Worm (Caenorhabditis elegans) whole organism, L4 larva: ENCODE data around the gene ssq-4.
A peak's percentile ranks its signal among the peaks of the same experiment; 100 is the strongest.

ENCODE experiments used
- D1046.2 ChIP-seq: fragments of 200-800 bp; sonication (Bioruptor generic); IDR thresholded peaks from 2 replicates; pipeline ENCODE4 v1.3.6; 2022; ENCODE audit warnings: missing genetic modification characterization, missing compliant biosample characterization
- F10B5.3 ChIP-seq: sonication (generic microtip); optimal IDR thresholded peaks from 2 replicates; lab custom pipeline; 2016; ENCODE audit warnings: mild to moderate bottlenecking, missing genetic modification characterization, missing compliant biosample characterization
- F26F4.8 ChIP-seq: fragments of 200-800 bp; sonication (Bioruptor generic); conservative IDR thresholded peaks from 2 replicates; pipeline ENCODE4 v1.3.6; 2022; ENCODE audit warnings: missing genetic modification characterization, missing compliant biosample characterization
- F44E2.7 ChIP-seq: fragments of 200-800 bp; sonication (Bioruptor generic); IDR thresholded peaks from 2 replicates; pipeline ENCODE4 v2.1.2; 2022; ENCODE audit warnings: missing genetic modification characterization, missing compliant biosample characterization
- F49E8.2 ChIP-seq: sonication (generic microtip); optimal IDR thresholded peaks from 2 replicates; lab custom pipeline; 2016; ENCODE audit warnings: missing compliant biosample characterization, mild to moderate bottlenecking, missing genetic modification characterization, borderline replicate concordance
- T20F7.1 ChIP-seq: fragments of 200-800 bp; sonication (Bioruptor generic); optimal IDR thresholded peaks from 2 replicates; lab custom pipeline; 2018; ENCODE audit warnings: mild to moderate bottlenecking, missing genetic modification characterization, missing compliant biosample characterization
- T26A8.4 ChIP-seq: fragments of 200-800 bp; sonication (Bioruptor generic); IDR thresholded peaks from 2 replicates; pipeline ENCODE4 v1.3.6; 2022; ENCODE audit warnings: missing genetic modification characterization, missing compliant biosample characterization
- Y105C5A.15 ChIP-seq: fragments of 200-800 bp; sonication (Bioruptor generic); IDR thresholded peaks from 2 replicates; pipeline ENCODE4 v1.3.6; 2022; ENCODE audit warnings: missing genetic modification characterization, missing compliant biosample characterization
- Y48G9A.11 ChIP-seq: fragments of 200-800 bp; sonication (Bioruptor generic); IDR thresholded peaks from 2 replicates; pipeline ENCODE4 v1.3.6; 2022; ENCODE audit warnings: missing genetic modification reagents, missing genetic modification characterization, missing compliant biosample characterization
- aha-1 ChIP-seq: fragments of 150-350 bp; peaks from one replicate; lab custom pipeline; 2014; ENCODE audit warnings: missing biosample characterization, missing genetic modification characterization
- arid-1 ChIP-seq: fragments of 200-800 bp; sonication (Bioruptor generic); conservative IDR thresholded peaks from 2 replicates; pipeline ENCODE4 v1.3.6; 2022; ENCODE audit warnings: missing genetic modification reagents, missing genetic modification characterization, missing compliant biosample characterization
- ceh-20 ChIP-seq: fragments of 200-800 bp; sonication (Bioruptor generic); IDR thresholded peaks from 2 replicates; pipeline ENCODE4 v1.3.6; 2022; ENCODE audit warnings: missing genetic modification reagents, missing genetic modification characterization, missing compliant biosample characterization
- ceh-44 ChIP-seq: fragments of 200-800 bp; sonication (Bioruptor generic); IDR thresholded peaks from 2 replicates; pipeline ENCODE4 v1.3.6; 2022; ENCODE audit warnings: missing genetic modification reagents, missing genetic modification characterization, missing compliant biosample characterization
- ceh-82 ChIP-seq: sonication (generic microtip); optimal IDR thresholded peaks from 2 replicates; lab custom pipeline; 2017; ENCODE audit warnings: missing biosample characterization, missing genetic modification characterization
- ces-1 ChIP-seq: fragments of 150-350 bp; sonication (generic microtip); optimal IDR thresholded peaks from 4 replicates; lab custom pipeline; 2014; ENCODE audit warnings: missing biosample characterization, missing genetic modification reagents, missing genetic modification characterization
- cey-2 ChIP-seq: sonication (generic microtip); optimal IDR thresholded peaks from 3 replicates; lab custom pipeline; 2017; ENCODE audit warnings: missing genetic modification characterization, mild to moderate bottlenecking, missing compliant biosample characterization, antibody characterized with exemption, borderline replicate concordance; ENCODE audit not compliant: insufficient read depth
- ctbp-1 ChIP-seq: fragments of 200-800 bp; sonication (Bioruptor generic); IDR thresholded peaks from 2 replicates; pipeline ENCODE4 v1.3.6; 2022; ENCODE audit warnings: missing genetic modification reagents, missing genetic modification characterization, missing compliant biosample characterization
- daf-19 ChIP-seq: fragments of 200-800 bp; sonication (Bioruptor generic); conservative IDR thresholded peaks from 2 replicates; pipeline ENCODE4 v1.3.6; 2022; ENCODE audit warnings: missing genetic modification characterization, missing compliant biosample characterization
- daf-8 ChIP-seq: fragments of 200-800 bp; sonication (Bioruptor generic); IDR thresholded peaks from 2 replicates; pipeline ENCODE4 v1.3.6; 2022; ENCODE audit warnings: missing genetic modification characterization, missing compliant biosample characterization
- dmd-8 ChIP-seq: fragments of 200-800 bp; sonication (Bioruptor generic); IDR thresholded peaks from 2 replicates; pipeline ENCODE4 v1.3.6; 2022; ENCODE audit warnings: missing genetic modification characterization, missing compliant biosample characterization
- gei-8 ChIP-seq: fragments of 200-800 bp; sonication (Bioruptor generic); optimal IDR thresholded peaks from 2 replicates; lab custom pipeline; 2018; ENCODE audit warnings: mild to moderate bottlenecking, missing genetic modification characterization, missing compliant biosample characterization
- hlh-11 ChIP-seq: fragments of 200-800 bp; sonication (Bioruptor generic); optimal IDR thresholded peaks from 2 replicates; lab custom pipeline; 2018; ENCODE audit warnings: mild to moderate bottlenecking, missing genetic modification characterization, missing compliant biosample characterization
- hlh-30 ChIP-seq: sonication (generic microtip); optimal IDR thresholded peaks from 2 replicates; lab custom pipeline; 2017; ENCODE audit warnings: antibody characterized with exemption, mild to moderate bottlenecking, missing genetic modification characterization, missing compliant biosample characterization; ENCODE audit not compliant: insufficient read depth
- hmg-1.1 ChIP-seq: fragments of 200-800 bp; sonication (Bioruptor generic); IDR thresholded peaks from 2 replicates; pipeline ENCODE4 v1.3.6; 2022; ENCODE audit warnings: missing genetic modification reagents, missing genetic modification characterization, missing compliant biosample characterization
- lin-1 ChIP-seq: fragments of 200-800 bp; sonication (Bioruptor generic); IDR thresholded peaks from 2 replicates; pipeline ENCODE4 v1.3.6; 2022; ENCODE audit warnings: missing genetic modification reagents, missing genetic modification characterization, missing compliant biosample characterization
- lin-29 ChIP-seq: fragments of 200-800 bp; sonication (Bioruptor generic); IDR thresholded peaks from 2 replicates; pipeline ENCODE4 v1.3.6; 2022; ENCODE audit warnings: missing genetic modification reagents, missing genetic modification characterization, missing compliant biosample characterization
- madf-5 ChIP-seq, 2 experiments: fragments of 200-800 bp; sonication (Bioruptor generic); IDR thresholded peaks; 2 replicates each; pipeline ENCODE4 v1.3.6; 2022; ENCODE audit warnings: missing compliant biosample characterization in 2 of 2, missing genetic modification characterization in 2 of 2
- madf-9 ChIP-seq: fragments of 200-800 bp; sonication (Bioruptor generic); conservative IDR thresholded peaks from 2 replicates; pipeline ENCODE4 v1.3.6; 2022; ENCODE audit warnings: missing genetic modification reagents, missing genetic modification characterization, missing compliant biosample characterization
- mdt-29 ChIP-seq: fragments of 200-800 bp; sonication (Bioruptor generic); IDR thresholded peaks from 2 replicates; pipeline ENCODE4 v1.3.6; 2022; ENCODE audit warnings: missing genetic modification reagents, missing genetic modification characterization, missing compliant biosample characterization
- nhr-111 ChIP-seq: fragments of 200-800 bp; sonication (Bioruptor generic); optimal IDR thresholded peaks from 2 replicates; lab custom pipeline; 2018; ENCODE audit warnings: mild to moderate bottlenecking, missing genetic modification characterization, missing compliant biosample characterization
- nhr-25 ChIP-seq: sonication (generic microtip); optimal IDR thresholded peaks from 2 replicates; lab custom pipeline; 2017; ENCODE audit warnings: missing genetic modification characterization, mild to moderate bottlenecking, missing compliant biosample characterization, antibody characterized with exemption, moderate library complexity, borderline replicate concordance; ENCODE audit not compliant: insufficient read depth
- nhr-28 ChIP-seq: fragments of 150-350 bp; optimal IDR thresholded peaks from 2 replicates; lab custom pipeline; 2014; ENCODE audit warnings: missing biosample characterization, missing genetic modification characterization
- nhr-41 ChIP-seq: fragments of 200-800 bp; sonication (Bioruptor generic); IDR thresholded peaks from 2 replicates; pipeline ENCODE4 v1.3.6; 2022; ENCODE audit warnings: missing genetic modification reagents, missing genetic modification characterization, missing compliant biosample characterization
- nhr-42 ChIP-seq: fragments of 200-800 bp; sonication (Bioruptor generic); IDR thresholded peaks from 2 replicates; pipeline ENCODE4 v1.3.6; 2022; ENCODE audit warnings: missing genetic modification characterization, missing compliant biosample characterization
- nhr-6 ChIP-seq: fragments of 150-350 bp; optimal IDR thresholded peaks from 2 replicates; lab custom pipeline; 2014; ENCODE audit warnings: missing biosample characterization, missing genetic modification characterization
- nhr-77 ChIP-seq: fragments of 150-350 bp; optimal IDR thresholded peaks from 2 replicates; lab custom pipeline; 2014; ENCODE audit warnings: missing biosample characterization, missing genetic modification characterization
- pha-4 ChIP-seq, 2 experiments: fragments of 150-350 bp in 1 of 2; fragments of 200-800 bp in 1 of 2; sonication (Bioruptor generic) in 1 of 2; IDR thresholded peaks in 1 of 2; optimal IDR thresholded peaks in 1 of 2; 2 replicates each; pipeline versions ENCODE4 v1.3.6 to Lab custom; 2014 to 2022; ENCODE audit warnings: missing genetic modification characterization in 2 of 2, missing genetic modification reagents in 2 of 2, missing biosample characterization in 1 of 2, missing compliant biosample characterization in 1 of 2
- rbr-2 ChIP-seq: sonication (generic microtip); optimal IDR thresholded peaks from 2 replicates; lab custom pipeline; 2016; ENCODE audit warnings: missing genotype, missing genetic modification characterization, missing compliant biosample characterization
- saeg-2 ChIP-seq: fragments of 200-800 bp; sonication (Bioruptor generic); IDR thresholded peaks from 2 replicates; pipeline ENCODE4 v1.3.6; 2022; ENCODE audit warnings: missing genetic modification reagents, missing genetic modification characterization, missing compliant biosample characterization
- sdz-12 ChIP-seq: fragments of 200-800 bp; sonication (Bioruptor generic); optimal IDR thresholded peaks from 2 replicates; lab custom pipeline; 2018; ENCODE audit warnings: mild to moderate bottlenecking, missing genetic modification characterization, missing compliant biosample characterization
- snpc-1.2 ChIP-seq: fragments of 200-800 bp; sonication (Bioruptor generic); IDR thresholded peaks from 2 replicates; pipeline ENCODE4 v1.3.6; 2022; ENCODE audit warnings: missing genetic modification reagents, missing genetic modification characterization, missing compliant biosample characterization
- tra-1 ChIP-seq: fragments of 200-800 bp; sonication (Bioruptor generic); IDR thresholded peaks from 2 replicates; pipeline ENCODE4 v1.3.6; 2022; ENCODE audit warnings: missing genetic modification reagents, missing genetic modification characterization, missing compliant biosample characterization
- unc-130 ChIP-seq: sonication (generic microtip); optimal IDR thresholded peaks from 2 replicates; lab custom pipeline; 2016; ENCODE audit warnings: missing genetic modification reagents, missing genetic modification characterization, missing compliant biosample characterization
- unc-62 ChIP-seq, 3 experiments: fragments of 150-350 bp in 1 of 3; sonication (generic microtip); optimal IDR thresholded peaks in 2 of 3; peaks in 1 of 3; 1 replicate in 1 of 3; 2 replicates in 2 of 3; lab custom pipeline; 2014 to 2017; ENCODE audit warnings: missing biosample characterization in 3 of 3, missing genetic modification characterization in 3 of 3, missing genetic modification reagents in 3 of 3, missing genotype in 1 of 3
- vab-7 ChIP-seq: fragments of 200-800 bp; sonication (Bioruptor generic); IDR thresholded peaks from 2 replicates; pipeline ENCODE4 v1.3.6; 2022; ENCODE audit warnings: missing genetic modification reagents, missing genetic modification characterization, missing compliant biosample characterization
- zfp-2 ChIP-seq: sonication (generic microtip); optimal IDR thresholded peaks from 2 replicates; lab custom pipeline; 2016; ENCODE audit warnings: mild to moderate bottlenecking, missing genetic modification characterization, missing compliant biosample characterization
- zfp-3 ChIP-seq: fragments of 200-800 bp; sonication (Bioruptor generic); conservative IDR thresholded peaks from 2 replicates; pipeline ENCODE4 v1.3.6; 2022; ENCODE audit warnings: missing genetic modification reagents, missing genetic modification characterization, missing compliant biosample characterization
- ztf-7 ChIP-seq: fragments of 150-350 bp; optimal IDR thresholded peaks from 2 replicates; lab custom pipeline; 2014; ENCODE audit warnings: missing biosample characterization, missing genetic modification characterization

The ssq-4 gene

ce11 chrIV:5038744-5039143, 22.5 kb downstream of the ssq-4 start:
- TF ChIP-seq Y105C5A.15 (GFP tag; lab: Robert Waterston, UW) (peak; percentile 58; the same call in 1 of the 2 replicates), daf-19 (GFP tag; lab: Robert Waterston, UW) (0 out of 2 replicates have a peak, but pooled peaks have one; percentile 63), nhr-25 (tag; lab: Kevin White, UChicago) (no peak), tra-1 (GFP tag; lab: Robert Waterston, UW) (peak; percentile 54; the same call in 1 of the 2 replicates), nhr-42 (GFP tag; lab: Robert Waterston, UW) (no peak; the same call in 1 of the 2 replicates), F10B5.3 (no peak), unc-62 (GFP tag; optimal IDR thresholded peaks at IDR 0.05 in 1 of 2; lab: Kevin White, UChicago) (no peak), unc-62 (tag; optimal IDR thresholded peaks at IDR 0.05; lab: Kevin White, UChicago) (no peak), T20F7.1 (GFP tag; lab: Kevin White, UChicago) (peak; percentile 32), snpc-1.2 (GFP tag; lab: Robert Waterston, UW) (peak; percentile 99), ztf-7 (tag; lab: Kevin White, UChicago) (no peak), zfp-2 (tag; lab: Kevin White, UChicago) (no peak), sdz-12 (GFP tag; lab: Kevin White, UChicago) (peak; percentile 8), hlh-11 (tag; lab: Kevin White, UChicago) (no peak), ctbp-1 (peak; percentile 80), ceh-44 (GFP tag; lab: Robert Waterston, UW) (peak; percentile 88), gei-8 (peak; percentile 11), aha-1 (tag; lab: Kevin White, UChicago) (no peak), saeg-2 (GFP tag; lab: Robert Waterston, UW) (peak; percentile 46; the same call in 1 of the 2 replicates), zfp-3 (GFP tag; lab: Robert Waterston, UW) (peak; percentile 69; the same call in 1 of the 2 replicates), nhr-41 (GFP tag; lab: Robert Waterston, UW) (peak; percentile 77; the same call in 1 of the 2 replicates), madf-5 (GFP tag; IDR thresholded peaks at IDR 0.05; lab: Robert Waterston, UW) (peak; percentile 52 to 87; a peak in 1 of 4 replicates), pha-4 (GFP tag; IDR thresholded peaks at IDR 0.05; lab: Robert Waterston, UW) (peak; percentile 82), pha-4 (tag; optimal IDR thresholded peaks at IDR 0.05; lab: Kevin White, UChicago) (no peak), F44E2.7 (peak; percentile 79; the same call in 1 of the 2 replicates), lin-1 (GFP tag; lab: Robert Waterston, UW) (peak; percentile 61), ces-1 (GFP tag; lab: Kevin White, UChicago) (no peak), nhr-28 (tag; lab: Kevin White, UChicago) (no peak), ceh-82 (tag; lab: Kevin White, UChicago) (no peak), F26F4.8 (GFP tag; lab: Robert Waterston, UW) (peak; percentile 84), nhr-77 (tag; lab: Kevin White, UChicago) (no peak), nhr-6 (no peak), T26A8.4 (GFP tag; lab: Robert Waterston, UW) (peak; percentile 65), ceh-20 (GFP tag; lab: Robert Waterston, UW) (peak; percentile 71), madf-9 (peak; percentile 59; the same call in 1 of the 2 replicates), vab-7 (GFP tag; lab: Robert Waterston, UW) (peak; percentile 81), cey-2 (no peak), nhr-111 (GFP tag; lab: Kevin White, UChicago) (peak; percentile 30), hmg-1.1 (GFP tag; lab: Robert Waterston, UW) (no peak; the same call in 1 of the 2 replicates), dmd-8 (peak; percentile 92), lin-29 (GFP tag; lab: Robert Waterston, UW) (0 out of 2 replicates have a peak, but pooled peaks have one; percentile 28), rbr-2 (tag; lab: Kevin White, UChicago) (peak; percentile 16), F49E8.2 (tag; lab: Kevin White, UChicago) (peak; percentile 32), daf-8 (GFP tag; lab: Robert Waterston, UW) (no peak), hlh-30 (tag; lab: Kevin White, UChicago) (peak; percentile 21), D1046.2 (GFP tag; lab: Robert Waterston, UW) (peak; percentile 78; the same call in 1 of the 2 replicates), unc-130 (GFP tag; lab: Kevin White, UChicago) (peak; percentile 55), Y48G9A.11 (peak; percentile 76), mdt-29 (GFP tag; lab: Robert Waterston, UW) (peak; percentile 62; the same call in 1 of the 2 replicates), arid-1 (GFP tag; lab: Robert Waterston, UW) (peak; percentile 80)
